Worm (Caenorhabditis elegans): ENCODE data around the gene rps-29.

- no peak for TF ChIP-seq nhr-28 (tag; optimal IDR thresholded peaks at IDR 0.05)
- no peak for TF ChIP-seq ZK546.5 (tag; optimal IDR thresholded peaks at IDR 0.05)
- no peak for TF ChIP-seq ztf-11 (tag; optimal IDR thresholded peaks at IDR 0.05)
- no peak for TF ChIP-seq jun-1 (tag; optimal IDR thresholded peaks at IDR 0.05)
- TF ChIP-seq nhr-237 (tag; optimal IDR thresholded peaks at IDR 0.05) = no peak
- no peak for TF ChIP-seq hmg-11 (tag; optimal IDR thresholded peaks at IDR 0.05)
- TF ChIP-seq lin-15B (tag; optimal IDR thresholded peaks at IDR 0.05) = no peak
- TF ChIP-seq lsy-12 (tag; optimal IDR thresholded peaks at IDR 0.05) = no peak
- TF ChIP-seq unc-62 (GFP tag; optimal IDR thresholded peaks at IDR 0.05) = no peak
Observed at ce11 chrIII:802041-802440, 7.9 kb downstream of the rps-29 start.
